Worm (Caenorhabditis elegans) whole organism, midembryonic: ENCODE measurements around the gene C08E8.4.
"Not testable (repeated sequence)": the region's sequence is repeated elsewhere in the genome, so short reads cannot be mapped to it uniquely, and the experiment has no call there.

ENCODE experiments used
- T22C8.4 ChIP-seq: fragments of 200-800 bp; sonication (Bioruptor generic); IDR thresholded peaks from 2 replicates; pipeline ENCODE4 v1.3.6; 2022; ENCODE audit warnings: missing genetic modification characterization, missing compliant biosample characterization
- cog-1 ChIP-seq: sonication (generic microtip); optimal IDR thresholded peaks from 2 replicates; lab custom pipeline; 2016; ENCODE audit warnings: missing genetic modification characterization, missing compliant biosample characterization
- flt-1 ChIP-seq: fragments of 200-800 bp; sonication (Bioruptor generic); IDR thresholded peaks from 2 replicates; pipeline ENCODE4 v1.3.6; 2022; ENCODE audit warnings: missing genetic modification characterization, missing compliant biosample characterization
- klf-2 ChIP-seq: fragments of 200-800 bp; sonication (Bioruptor generic); conservative IDR thresholded peaks from 2 replicates; pipeline ENCODE4 v1.3.6; 2022; ENCODE audit warnings: missing genetic modification reagents, missing genetic modification characterization, missing compliant biosample characterization
- med-1 ChIP-seq: sonication (generic microtip); optimal IDR thresholded peaks from 2 replicates; lab custom pipeline; 2017; ENCODE audit warnings: missing genetic modification characterization, mild to moderate bottlenecking, missing compliant biosample characterization, antibody characterized with exemption, missing genetic modification reagents; ENCODE audit not compliant: insufficient read depth
- ref-1 ChIP-seq: fragments of 200-800 bp; sonication (Bioruptor generic); conservative IDR thresholded peaks from 2 replicates; pipeline ENCODE4 v1.3.6; 2022; ENCODE audit warnings: missing genetic modification reagents, missing genetic modification characterization, missing compliant biosample characterization
- tab-1 ChIP-seq: fragments of 200-800 bp; sonication (Bioruptor generic); IDR thresholded peaks from 2 replicates; pipeline ENCODE4 v1.3.6; 2022; ENCODE audit warnings: missing genetic modification characterization, missing compliant biosample characterization
- ztf-23 ChIP-seq: fragments of 200-800 bp; sonication (Bioruptor generic); IDR thresholded peaks from 2 replicates; pipeline ENCODE4 v1.3.6; 2022; ENCODE audit warnings: missing genetic modification reagents, missing genetic modification characterization, missing compliant biosample characterization
- ztf-29 ChIP-seq: fragments of 200-800 bp; sonication (Bioruptor generic); IDR thresholded peaks from 2 replicates; pipeline ENCODE4 v1.3.6; 2022; ENCODE audit warnings: missing genetic modification reagents, missing genetic modification characterization, missing compliant biosample characterization

Gene C08E8.4

DNA sequence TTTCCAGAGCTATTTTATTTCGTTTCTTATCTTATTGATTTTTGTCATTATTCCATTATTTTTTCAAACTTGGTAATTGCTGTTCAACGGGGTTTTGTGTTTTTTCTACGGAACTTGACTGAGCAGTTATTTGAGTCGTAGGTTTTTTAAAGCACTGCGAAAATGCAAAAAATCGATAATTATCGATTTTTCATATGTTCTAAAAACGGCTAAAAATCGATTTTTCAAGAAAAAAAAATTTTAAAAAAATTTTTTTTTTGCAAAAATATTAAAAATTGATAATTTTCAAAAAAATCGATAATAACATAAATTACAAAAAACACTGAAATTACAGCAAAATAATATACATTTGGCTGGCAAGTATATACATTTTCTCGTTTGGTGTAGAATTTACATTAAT is 3.9 kb downstream of the C08E8.4 start:
- TF ChIP-seq T22C8.4 (GFP tag; lab: Robert Waterston, UW) (peak; percentile 79), ztf-29 (GFP tag; lab: Robert Waterston, UW) (no peak)

DNA sequence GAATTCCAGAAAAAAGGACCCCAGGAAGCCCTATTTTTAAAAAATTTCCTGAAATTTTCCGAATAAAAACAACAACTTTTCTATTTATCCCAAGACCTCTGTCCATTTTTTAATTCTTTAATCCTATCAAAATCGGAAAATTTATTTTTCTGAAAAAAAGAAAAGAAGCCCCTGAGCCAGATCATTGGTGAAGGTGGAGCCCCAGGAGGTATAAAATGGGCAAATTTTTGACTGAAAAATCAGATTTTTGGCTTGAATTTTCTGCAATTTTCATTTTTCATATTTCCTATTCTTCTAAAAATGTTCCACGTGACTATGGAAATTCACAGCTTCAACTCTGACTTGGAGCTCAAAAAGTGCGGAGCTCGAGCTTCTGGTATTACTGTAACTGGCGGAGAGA is 7.2 kb downstream of the C08E8.4 start, which contains the start of gene Y51A2B.8:
Gene Y51A2B.8 (plus strand): TSS at position 301 of the 400 bp plus-strand sequence.
- no peak for TF ChIP-seq med-1 (GFP tag; lab: Kevin White, UChicago)
- no peak for TF ChIP-seq ref-1 (GFP tag; lab: Robert Waterston, UW)
- no peak for TF ChIP-seq cog-1 (tag; lab: Kevin White, UChicago)
- TF ChIP-seq T22C8.4 (GFP tag; lab: Robert Waterston, UW) = no peak
- no peak for TF ChIP-seq klf-2
- no peak for TF ChIP-seq ztf-29 (GFP tag; lab: Robert Waterston, UW)
- no peak for TF ChIP-seq flt-1 (GFP tag; lab: Robert Waterston, UW)
- TF ChIP-seq ztf-23 (GFP tag; lab: Robert Waterston, UW) = no peak
- TF ChIP-seq tab-1 (GFP tag; lab: Robert Waterston, UW) = no peak

DNA sequence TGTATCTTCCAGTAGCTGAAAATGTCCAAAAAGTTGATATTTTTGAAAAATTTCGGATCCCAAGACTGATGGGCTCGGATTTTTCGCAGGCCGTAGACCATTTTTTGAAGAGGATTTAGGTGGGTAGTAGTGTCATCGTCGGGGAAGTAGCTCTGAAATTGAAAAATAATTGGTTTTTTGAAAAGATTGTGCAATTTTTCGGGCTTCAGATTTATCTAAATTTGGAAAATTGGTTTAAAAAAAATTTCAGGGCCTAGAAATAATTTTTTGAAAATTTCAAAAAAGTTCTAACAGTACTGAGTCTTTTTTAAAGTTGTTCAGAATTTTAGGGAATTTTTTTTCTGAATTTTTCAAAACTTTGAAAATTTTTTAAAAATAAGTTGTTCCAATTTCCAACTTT is 10.9 kb downstream of the C08E8.4 start, which contains the start of gene nhr-288:
Gene nhr-288 (minus strand): TSS at position 101 of the 400 bp plus-strand sequence.
- no peak for TF ChIP-seq ztf-29 (GFP tag; lab: Robert Waterston, UW)
- TF ChIP-seq ztf-23 (GFP tag; lab: Robert Waterston, UW) = no peak
- TF ChIP-seq med-1 (GFP tag; lab: Kevin White, UChicago) = no peak
- TF ChIP-seq tab-1 (GFP tag; lab: Robert Waterston, UW) = no peak
- TF ChIP-seq T22C8.4 (GFP tag; lab: Robert Waterston, UW) = no peak
- TF ChIP-seq ref-1 (GFP tag; lab: Robert Waterston, UW) = no peak
- TF ChIP-seq cog-1 (tag; lab: Kevin White, UChicago) = no peak
- no peak for TF ChIP-seq flt-1 (GFP tag; lab: Robert Waterston, UW)
- TF ChIP-seq klf-2 = no peak

DNA sequence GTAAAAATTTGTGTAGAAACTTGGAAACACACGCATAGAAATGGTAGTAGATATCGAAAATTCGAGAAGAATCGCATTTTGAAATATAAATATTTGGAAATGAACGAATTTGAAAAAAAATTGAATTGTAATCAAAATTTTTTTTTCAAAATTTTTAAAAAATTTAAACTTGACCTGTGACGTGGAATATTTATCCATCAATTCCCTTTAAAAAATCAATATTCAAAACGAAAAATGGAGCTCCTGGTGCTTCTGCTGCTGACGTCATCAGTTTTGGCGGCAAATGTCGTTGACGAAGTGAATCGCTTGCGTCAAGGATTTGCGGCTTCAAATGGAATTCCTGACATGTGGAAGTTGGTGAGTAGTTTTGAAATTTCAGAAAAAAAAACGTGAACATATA is 17.4 kb downstream of the C08E8.4 start, which contains the start of the genes Y51A2B.4 and Y51A2B.5:
Gene Y51A2B.4 (minus strand): TSS at position 101 of the 400 bp plus-strand sequence.
Gene Y51A2B.5 (plus strand): TSS at position 232 of the 400 bp plus-strand sequence.
- TF ChIP-seq tab-1 (GFP tag; lab: Robert Waterston, UW) = no peak
- no peak for TF ChIP-seq cog-1 (tag; lab: Kevin White, UChicago)
- no peak for TF ChIP-seq T22C8.4 (GFP tag; lab: Robert Waterston, UW)
- no peak for TF ChIP-seq med-1 (GFP tag; lab: Kevin White, UChicago)
- TF ChIP-seq klf-2 = no peak
- no peak for TF ChIP-seq ztf-23 (GFP tag; lab: Robert Waterston, UW)
- no peak for TF ChIP-seq ztf-29 (GFP tag; lab: Robert Waterston, UW)
- no peak for TF ChIP-seq ref-1 (GFP tag; lab: Robert Waterston, UW)
- no peak for TF ChIP-seq flt-1 (GFP tag; lab: Robert Waterston, UW)

DNA sequence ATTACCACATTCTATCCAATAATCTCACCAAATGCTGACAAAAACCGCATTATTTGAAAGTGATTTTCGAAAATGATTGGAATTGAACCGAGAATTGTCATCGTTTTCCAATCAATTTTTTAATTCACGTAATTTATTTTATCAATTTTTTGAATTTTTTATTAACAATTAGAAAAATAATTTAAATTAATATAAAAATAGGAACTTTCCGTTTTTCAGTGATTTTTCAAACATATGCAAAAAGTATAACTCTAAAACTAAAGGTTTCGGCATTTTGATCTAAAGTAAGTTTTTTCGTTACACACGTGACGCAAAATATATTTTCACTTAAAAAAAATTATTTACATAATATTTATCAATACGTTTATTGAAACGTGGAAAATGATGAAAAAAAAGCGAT is 22.6 kb downstream of the C08E8.4 start, which contains the start of gene Y51A2B.6:
Gene Y51A2B.6 (minus strand): TSS at position 101 of the 400 bp plus-strand sequence.
- TF ChIP-seq ref-1 (GFP tag; lab: Robert Waterston, UW) (no peak), T22C8.4 (GFP tag; lab: Robert Waterston, UW) (no peak), flt-1 (GFP tag; lab: Robert Waterston, UW) (no peak), med-1 (GFP tag; lab: Kevin White, UChicago) (no peak), tab-1 (GFP tag; lab: Robert Waterston, UW) (no peak), cog-1 (tag; lab: Kevin White, UChicago) (no peak), klf-2 (no peak), ztf-29 (GFP tag; lab: Robert Waterston, UW) (no peak), ztf-23 (GFP tag; lab: Robert Waterston, UW) (no peak)

DNA sequence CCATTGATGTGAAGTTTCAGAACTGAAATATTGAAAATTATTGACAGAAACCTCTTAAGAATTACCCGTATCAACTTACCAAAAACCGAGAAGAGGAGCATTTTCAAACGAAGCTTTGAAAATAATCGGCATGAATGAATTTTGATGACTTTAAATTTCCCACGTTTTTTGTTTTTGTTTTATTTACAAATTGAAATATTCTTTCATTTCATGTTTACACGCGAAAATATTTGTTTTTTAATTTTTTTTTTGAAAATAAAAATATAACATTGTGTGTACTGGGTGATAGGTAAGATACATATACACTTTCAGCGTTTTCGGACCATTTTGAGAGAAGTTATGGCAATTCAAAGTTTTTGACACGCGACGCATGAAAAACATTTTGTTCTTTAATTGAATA is 24.0 kb downstream of the C08E8.4 start, which contains the start of gene Y51A2B.9:
Gene Y51A2B.9 (minus strand): TSS at position 101 of the 400 bp plus-strand sequence.
- no peak for TF ChIP-seq T22C8.4 (GFP tag; lab: Robert Waterston, UW)
- no peak for TF ChIP-seq tab-1 (GFP tag; lab: Robert Waterston, UW)
- no peak for TF ChIP-seq flt-1 (GFP tag; lab: Robert Waterston, UW)
- no peak for TF ChIP-seq med-1 (GFP tag; lab: Kevin White, UChicago)
- no peak for TF ChIP-seq cog-1 (tag; lab: Kevin White, UChicago)
- TF ChIP-seq klf-2 = no peak
- no peak for TF ChIP-seq ref-1 (GFP tag; lab: Robert Waterston, UW)
- TF ChIP-seq ztf-29 (GFP tag; lab: Robert Waterston, UW) = no peak
- TF ChIP-seq ztf-23 (GFP tag; lab: Robert Waterston, UW) = no peak

ce11 chrV:18397814-18398213 is 26.2 kb downstream of the C08E8.4 start, which contains the start of gene Y51A2B.16:
Y51A2B.16 (minus strand) TSS chrV:18397914.
- no peak for TF ChIP-seq cog-1 (tag; lab: Kevin White, UChicago)
- no peak for TF ChIP-seq flt-1 (GFP tag; lab: Robert Waterston, UW)
- no peak for TF ChIP-seq klf-2
- no peak for TF ChIP-seq ztf-23 (GFP tag; lab: Robert Waterston, UW)
- TF ChIP-seq ref-1 (GFP tag; lab: Robert Waterston, UW) = no peak
- no peak for TF ChIP-seq med-1 (GFP tag; lab: Kevin White, UChicago)

ce11 chrV:18402743-18403142 is 31.1 kb downstream of the C08E8.4 start:
- TF ChIP-seq tab-1 (GFP tag; lab: Robert Waterston, UW) (no peak), ref-1 (GFP tag; lab: Robert Waterston, UW) (no peak), T22C8.4 (GFP tag; lab: Robert Waterston, UW) (no peak), flt-1 (GFP tag; lab: Robert Waterston, UW) (no peak), klf-2 (no peak), cog-1 (tag; lab: Kevin White, UChicago) (no peak), med-1 (GFP tag; lab: Kevin White, UChicago) (no peak), ztf-29 (GFP tag; lab: Robert Waterston, UW) (no peak)

DNA sequence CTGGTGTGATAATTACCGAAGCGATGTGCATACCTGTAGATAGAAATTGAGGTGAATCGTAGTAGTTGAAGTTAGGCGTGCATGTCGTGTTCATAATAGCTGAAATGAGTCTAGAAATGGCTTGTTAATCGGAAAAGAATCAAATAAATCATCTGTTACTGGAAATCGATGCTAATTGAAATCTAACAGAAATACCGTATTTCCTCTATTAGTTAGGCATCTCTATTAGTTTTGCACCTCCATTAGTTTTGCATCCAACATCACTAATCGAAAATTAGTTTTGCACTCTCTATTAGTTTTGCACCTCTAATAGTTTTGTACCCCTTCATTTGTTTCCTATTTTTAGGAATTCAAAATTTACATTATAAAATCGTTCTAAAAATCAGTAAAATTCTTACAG is 33.1 kb downstream of the C08E8.4 start, which contains the start of gene srh-209:
Gene srh-209 (minus strand): TSS at position 101 of the 400 bp plus-strand sequence.
- TF ChIP-seq cog-1 (tag; lab: Kevin White, UChicago); ref-1 (GFP tag; lab: Robert Waterston, UW); flt-1 (GFP tag; lab: Robert Waterston, UW): not testable (repeated sequence)
